Worm (Caenorhabditis elegans): ENCODE data around the gene smg-4.

DNA sequence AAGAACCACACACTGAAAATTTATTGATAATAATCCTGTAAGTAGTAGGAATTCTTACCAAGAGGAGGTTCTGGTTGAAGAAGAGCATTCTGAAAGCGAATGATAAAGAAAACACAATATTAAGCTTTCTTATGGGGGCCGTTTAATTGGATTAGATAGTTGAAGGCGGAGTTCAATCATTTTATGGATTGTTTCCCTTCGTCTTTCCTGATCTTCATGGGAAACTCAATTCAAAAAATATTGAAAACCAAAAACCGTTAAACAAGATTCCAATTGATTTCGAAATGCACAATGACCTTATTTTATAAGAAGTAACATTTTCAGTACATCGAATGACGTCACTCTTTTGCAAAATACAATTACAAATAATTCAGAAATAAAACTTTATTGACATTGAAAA, 21.5 kb upstream of the smg-4 start, which contains the start of gene F46B6.13:
- no peak for TF ChIP-seq ref-1 (GFP tag; conservative IDR thresholded peaks at IDR 0.05)
- no peak for TF ChIP-seq klf-2 (GFP tag; conservative IDR thresholded peaks at IDR 0.05)
- TF ChIP-seq cog-1 (tag; optimal IDR thresholded peaks at IDR 0.05): no peak
- TF ChIP-seq ztf-29 (GFP tag; IDR thresholded peaks at IDR 0.05): no peak
- TF ChIP-seq med-1 (GFP tag; optimal IDR thresholded peaks at IDR 0.05; ENCODE audit: insufficient read depth): no peak
